Worm (Caenorhabditis elegans) whole organism, early embryonic: ENCODE data around the gene fbxa-211.

Source experiments
- F13C5.2 ChIP-seq: sonication (generic microtip); optimal IDR thresholded peaks from 2 replicates; lab custom pipeline; 2017; ENCODE audit warnings: mild to moderate bottlenecking, missing genetic modification characterization, inconsistent platforms, missing compliant biosample characterization
- ama-1 ChIP-seq: fragments of 150-350 bp; optimal IDR thresholded peaks from 2 replicates; lab custom pipeline; 2014
- ceh-13 ChIP-seq: fragments of 200-800 bp; sonication (Bioruptor generic); optimal IDR thresholded peaks from 2 replicates; lab custom pipeline; 2018; ENCODE audit warnings: mild to moderate bottlenecking, missing genetic modification characterization, missing compliant biosample characterization
- flt-1 ChIP-seq: fragments of 200-800 bp; sonication (Bioruptor generic); IDR thresholded peaks from 2 replicates; pipeline ENCODE4 v1.3.6; 2022; ENCODE audit warnings: missing genetic modification characterization, missing compliant biosample characterization
- hnd-1 ChIP-seq: sonication (generic microtip); optimal IDR thresholded peaks from 2 replicates; lab custom pipeline; 2016; ENCODE audit warnings: missing genetic modification characterization, missing compliant biosample characterization
- tbx-37 ChIP-seq: fragments of 200-800 bp; sonication (Bioruptor generic); conservative IDR thresholded peaks from 2 replicates; pipeline ENCODE4 v1.3.6; 2022; ENCODE audit warnings: missing genetic modification reagents, missing genetic modification characterization, missing compliant biosample characterization

- no peak for TF ChIP-seq flt-1 (GFP tag; lab: Robert Waterston, UW)
- TF ChIP-seq ceh-13 (GFP tag; lab: Kevin White, UChicago), result no peak
- TF ChIP-seq F13C5.2 (tag; lab: Kevin White, UChicago), result no peak
- TF ChIP-seq hnd-1 (tag; lab: Kevin White, UChicago), result no peak
- TF ChIP-seq tbx-37 (GFP tag; lab: Robert Waterston, UW), result no peak
- TF ChIP-seq ama-1 (lab: Kevin White, UChicago), result no peak
Observed at ce11 chrV:18106055-18106454, 21.3 kb upstream of the fbxa-211 start.
